Fruit fly (Drosophila melanogaster): ENCODE measurements around the gene Pus1.

Pus1 gene

dm6 chr3R:20550632-20551486 is 41.6 kb downstream of the Pus1 start (continued):
- TF ChIP-seq CG7372 (GFP tag; IDR thresholded peaks at IDR 0.05) (no peak), ssp (GFP tag; IDR thresholded peaks at IDR 0.05) (no peak; the same call in 1 of the 2 replicates), eve (GFP tag; optimal IDR thresholded peaks at IDR 0.05) (no peak), emc (GFP tag; optimal IDR thresholded peaks at IDR 0.05) (no peak), jumu (GFP tag; optimal IDR thresholded peaks at IDR 0.05) (peak; percentile 12), Side (GFP tag; optimal IDR thresholded peaks at IDR 0.05) (peak; percentile 80), tna (GFP tag; IDR thresholded peaks at IDR 0.05; ENCODE audit: partially characterized antibody) (peak; percentile 94), sob (GFP tag; IDR thresholded peaks at IDR 0.05) (peak; percentile 66), Doc3 (GFP tag; IDR thresholded peaks at IDR 0.05; ENCODE audit: partially characterized antibody) (peak; percentile 84), bbx (GFP tag; IDR thresholded peaks at IDR 0.05; ENCODE audit: partially characterized antibody) (peak; percentile 99), org-1 (GFP tag; optimal IDR thresholded peaks at IDR 0.05) (peak; percentile 80), CG17186 (GFP tag; optimal IDR thresholded peaks at IDR 0.05) (peak; percentile 72), wdn (GFP tag; IDR thresholded peaks at IDR 0.05) (no peak), esg (GFP tag; conservative IDR thresholded peaks at IDR 0.05) (no peak), gce (GFP tag; IDR thresholded peaks at IDR 0.05) (peak; percentile 65; the same call in 1 of the 3 replicates), CG8478 (optimal IDR thresholded peaks at IDR 0.05) (no peak), tx (GFP tag; optimal IDR thresholded peaks at IDR 0.05) (no peak), Blimp-1 (GFP tag; optimal IDR thresholded peaks at IDR 0.05) (peak; percentile 54), rib (GFP tag; IDR thresholded peaks at IDR 0.05) (peak; percentile 62), CG3065 (GFP tag; optimal IDR thresholded peaks at IDR 0.05) (peak; percentile 26), Neu2 (GFP tag; optimal IDR thresholded peaks at IDR 0.05; ENCODE audit: borderline replicate concordance) (no peak), dati (GFP tag; IDR thresholded peaks at IDR 0.05) (0 out of 2 replicates have a peak, but pooled peaks have one; percentile 24), ranshi (GFP tag; IDR thresholded peaks at IDR 0.05) (peak; percentile 44; the same call in 1 of the 2 replicates), sens (GFP tag) (peak; percentile 83), Hr39 (optimal IDR thresholded peaks at IDR 0.05) (no peak), slou (GFP tag; optimal IDR thresholded peaks at IDR 0.05) (no peak), Mad (GFP tag; optimal IDR thresholded peaks at IDR 0.05) (peak; percentile 33), pita (GFP tag; optimal IDR thresholded peaks at IDR 0.05) (no peak), Usf (GFP tag; optimal IDR thresholded peaks at IDR 0.05) (no peak), CG11093 (GFP tag; IDR thresholded peaks at IDR 0.05) (no peak; the same call in 2 of the 3 replicates), zfh2 (GFP tag; optimal IDR thresholded peaks at IDR 0.05) (no peak), CG4404 (GFP tag; IDR thresholded peaks at IDR 0.05) (no peak), CG12219 (GFP tag; optimal IDR thresholded peaks at IDR 0.05) (peak; percentile 83), CG3847 (GFP tag; IDR thresholded peaks at IDR 0.05) (no peak), Pdp1 (GFP tag; optimal IDR thresholded peaks at IDR 0.05) (peak; percentile 23 to 79), CG2116 (GFP tag; optimal IDR thresholded peaks at IDR 0.05) (no peak), CG13775 (GFP tag; optimal IDR thresholded peaks at IDR 0.05) (peak; percentile 10), Stat92E (GFP tag; optimal IDR thresholded peaks at IDR 0.05) (no peak), exex (tag; optimal IDR thresholded peaks at IDR 0.05) (peak; percentile 35), CG4730 (GFP tag; IDR thresholded peaks at IDR 0.05) (no peak), gsb (GFP tag; IDR thresholded peaks at IDR 0.05) (peak; percentile 36; the same call in 1 of the 2 replicates), Ssrp (tag; optimal IDR thresholded peaks at IDR 0.05) (no peak), bowl (GFP tag; IDR thresholded peaks at IDR 0.05) (no peak), B-H2 (GFP tag; optimal IDR thresholded peaks at IDR 0.05) (peak; percentile 86), CG9876 (GFP tag; optimal IDR thresholded peaks at IDR 0.05) (peak; percentile 38), CkIIα-i1 (GFP tag; IDR thresholded peaks at IDR 0.05) (no peak), fd64A (GFP tag; optimal IDR thresholded peaks at IDR 0.05) (peak; percentile 96), da (GFP tag; optimal IDR thresholded peaks at IDR 0.05) (peak; percentile 75), CG33213 (GFP tag; optimal IDR thresholded peaks at IDR 0.05) (peak; percentile 46), luna (GFP tag; optimal IDR thresholded peaks at IDR 0.05) (no peak)

Measured in whole organism, embryonic.